Fruit fly (Drosophila melanogaster): ENCODE data around the gene CG8281.
A peak's percentile ranks its signal among the peaks of the same experiment; 100 is the strongest.

CG8281 gene

DNA sequence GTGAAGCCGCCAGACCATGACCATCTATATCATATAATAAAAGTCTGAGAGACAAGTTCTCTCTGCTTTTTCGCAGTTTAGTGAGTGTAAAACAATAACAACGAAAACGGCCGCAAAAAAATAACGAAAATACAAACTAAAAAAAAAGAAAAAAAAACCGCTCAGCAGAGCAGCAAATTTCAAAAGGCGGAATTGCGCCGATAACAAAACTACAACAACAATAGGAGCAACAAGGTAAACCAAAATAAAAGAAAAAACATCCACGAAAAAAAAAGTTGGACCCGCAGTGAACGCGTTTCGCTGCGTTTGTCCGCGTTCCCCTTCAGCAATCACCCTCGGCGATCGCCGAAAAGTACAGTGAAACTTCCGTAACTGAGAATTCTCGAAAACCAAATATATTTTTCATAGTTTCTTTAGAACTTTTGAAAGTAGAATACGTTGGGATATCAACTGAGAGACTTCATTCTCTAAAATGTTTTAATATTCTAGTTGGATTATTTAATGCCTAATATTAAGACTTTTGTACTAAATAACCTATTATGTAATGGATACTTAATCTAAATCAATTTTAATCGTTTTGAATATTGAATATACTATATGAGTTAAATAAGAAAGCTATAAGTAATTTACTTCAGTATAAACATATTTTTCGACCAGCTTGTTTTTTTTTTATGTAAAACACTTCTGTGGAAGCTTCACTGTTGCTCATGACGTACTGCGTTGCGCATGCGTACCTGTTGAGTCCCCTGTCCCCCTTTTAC, 36.5 kb upstream of the CG8281 start (continued):
- TF ChIP-seq br (GFP tag; optimal IDR thresholded peaks at IDR 0.05) (peak; percentile 49), brk (GFP tag; optimal IDR thresholded peaks at IDR 0.05) (no peak), sv (GFP tag; optimal IDR thresholded peaks at IDR 0.05) (peak; percentile 58), dl (GFP tag; optimal IDR thresholded peaks at IDR 0.05; ENCODE audit: insufficient read depth in 1 of 2, partially characterized antibody in 2 of 2) (no peak), Vsx2 (GFP tag; optimal IDR thresholded peaks at IDR 0.05; ENCODE audit: partially characterized antibody) (no peak), Mio (GFP tag; optimal IDR thresholded peaks at IDR 0.05) (no peak), OdsH (GFP tag; optimal IDR thresholded peaks at IDR 0.05) (peak; percentile 77)

DNA sequence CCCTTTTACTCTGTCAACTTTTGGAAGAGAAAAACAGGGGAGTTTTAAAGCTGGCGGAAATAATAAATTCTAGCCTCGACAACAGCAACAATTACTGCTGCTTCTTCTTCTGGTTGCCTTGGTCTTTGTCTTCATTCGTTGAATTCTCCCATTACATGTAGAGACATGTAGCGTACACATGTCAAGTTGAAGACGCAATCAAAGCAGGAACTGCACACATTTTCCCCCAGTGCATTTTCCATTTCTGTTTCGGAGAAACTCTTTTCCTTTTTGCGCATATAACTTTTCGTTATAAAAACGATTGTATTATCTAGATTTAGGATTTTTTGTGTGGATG, 35.9 kb upstream of the CG8281 start:
- TF ChIP-seq CrebA (GFP tag; optimal IDR thresholded peaks at IDR 0.05; ENCODE audit: borderline replicate concordance), result no peak
- no peak for TF ChIP-seq woc (GFP tag; optimal IDR thresholded peaks at IDR 0.05)
- TF ChIP-seq sage (GFP tag; optimal IDR thresholded peaks at IDR 0.05), result no peak
- TF ChIP-seq rgr (GFP tag; optimal IDR thresholded peaks at IDR 0.05), result no peak
- no peak for TF ChIP-seq tai (GFP tag; optimal IDR thresholded peaks at IDR 0.05)
- TF ChIP-seq Jra (GFP tag; optimal IDR thresholded peaks at IDR 0.05), result no peak
- no peak for TF ChIP-seq Hr78 (GFP tag; optimal IDR thresholded peaks at IDR 0.05)
- TF ChIP-seq usp (GFP tag; optimal IDR thresholded peaks at IDR 0.05), result no peak
- no peak for TF ChIP-seq brk (GFP tag; optimal IDR thresholded peaks at IDR 0.05)
- TF ChIP-seq lola (GFP tag; optimal IDR thresholded peaks at IDR 0.05), result no peak
- TF ChIP-seq sv (GFP tag; optimal IDR thresholded peaks at IDR 0.05), result no peak
- no peak for TF ChIP-seq foxo (GFP tag; optimal IDR thresholded peaks at IDR 0.05)
- TF ChIP-seq ey (GFP tag; optimal IDR thresholded peaks at IDR 0.05), result no peak
- no peak for TF ChIP-seq dl (GFP tag; optimal IDR thresholded peaks at IDR 0.05; ENCODE audit: insufficient read depth in 1 of 2, partially characterized antibody in 2 of 2)
- no peak for TF ChIP-seq fru (GFP tag; optimal IDR thresholded peaks at IDR 0.05)
- TF ChIP-seq CG32264 (GFP tag; optimal IDR thresholded peaks at IDR 0.05), result no peak
- no peak for TF ChIP-seq Abd-B (GFP tag; optimal IDR thresholded peaks at IDR 0.05)
- TF ChIP-seq OdsH (GFP tag; optimal IDR thresholded peaks at IDR 0.05), result no peak

DNA sequence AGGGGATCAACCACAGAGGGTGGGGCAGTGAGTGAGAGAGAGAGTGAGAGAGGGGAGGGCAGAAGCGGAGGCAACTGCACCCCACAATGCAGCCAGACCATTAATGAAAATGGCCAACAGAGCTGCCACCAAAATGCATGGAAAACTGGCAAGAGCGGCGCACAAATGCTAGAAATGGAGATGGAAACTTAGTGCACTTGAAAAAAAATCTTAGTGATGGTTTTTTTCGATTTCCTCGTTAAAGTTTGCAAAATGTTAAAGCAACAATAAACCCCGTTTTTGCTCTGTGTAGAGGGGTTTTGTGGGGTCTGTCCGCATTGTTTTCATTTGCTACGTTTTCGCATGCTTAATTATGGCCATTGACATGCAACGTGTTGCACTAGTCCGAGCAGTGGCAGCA, 34.8 kb upstream of the CG8281 start:
- TF ChIP-seq Rel (GFP tag; optimal IDR thresholded peaks at IDR 0.05), result no peak
- TF ChIP-seq Rel (tag; optimal IDR thresholded peaks at IDR 0.05), result no peak
- TF ChIP-seq psq (GFP tag; optimal IDR thresholded peaks at IDR 0.05), result no peak

DNA sequence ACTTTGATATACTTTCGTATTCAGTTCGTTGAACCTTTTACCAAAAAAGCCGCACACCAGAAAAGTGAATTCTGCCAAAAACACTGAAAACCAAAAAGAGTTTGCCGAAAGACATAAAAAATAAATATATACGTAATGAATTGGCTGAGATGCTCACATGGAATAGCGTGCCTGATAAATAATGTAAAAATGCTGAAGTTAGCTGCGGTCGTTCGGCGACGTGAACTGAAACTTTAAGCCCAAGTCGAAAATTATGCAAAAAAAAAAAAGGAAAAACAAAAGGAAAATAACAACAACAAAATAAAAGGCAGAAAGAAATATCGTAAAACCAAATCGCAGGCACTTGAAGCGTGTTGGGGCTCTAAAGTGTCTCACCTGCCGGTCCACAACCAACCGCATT, 32.6 kb upstream of the CG8281 start:
- TF ChIP-seq Vsx2 (GFP tag; optimal IDR thresholded peaks at IDR 0.05; ENCODE audit: partially characterized antibody), result no peak
- TF ChIP-seq tai (GFP tag; optimal IDR thresholded peaks at IDR 0.05), result no peak
- no peak for TF ChIP-seq br (GFP tag; optimal IDR thresholded peaks at IDR 0.05)
- TF ChIP-seq Hr83 (GFP tag; optimal IDR thresholded peaks at IDR 0.05; ENCODE audit: poor library complexity, severe bottlenecking), result no peak
- TF ChIP-seq usp (GFP tag; optimal IDR thresholded peaks at IDR 0.05), result no peak
- no peak for TF ChIP-seq sage (GFP tag; optimal IDR thresholded peaks at IDR 0.05)
- no peak for TF ChIP-seq dsf (GFP tag; optimal IDR thresholded peaks at IDR 0.05; ENCODE audit: borderline replicate concordance)
- no peak for TF ChIP-seq Hr78 (GFP tag; optimal IDR thresholded peaks at IDR 0.05)
- TF ChIP-seq lola (GFP tag; optimal IDR thresholded peaks at IDR 0.05), result no peak
- no peak for TF ChIP-seq CG9705 (GFP tag; optimal IDR thresholded peaks at IDR 0.05)
- TF ChIP-seq Myc (optimal IDR thresholded peaks at IDR 0.05), result no peak

DNA sequence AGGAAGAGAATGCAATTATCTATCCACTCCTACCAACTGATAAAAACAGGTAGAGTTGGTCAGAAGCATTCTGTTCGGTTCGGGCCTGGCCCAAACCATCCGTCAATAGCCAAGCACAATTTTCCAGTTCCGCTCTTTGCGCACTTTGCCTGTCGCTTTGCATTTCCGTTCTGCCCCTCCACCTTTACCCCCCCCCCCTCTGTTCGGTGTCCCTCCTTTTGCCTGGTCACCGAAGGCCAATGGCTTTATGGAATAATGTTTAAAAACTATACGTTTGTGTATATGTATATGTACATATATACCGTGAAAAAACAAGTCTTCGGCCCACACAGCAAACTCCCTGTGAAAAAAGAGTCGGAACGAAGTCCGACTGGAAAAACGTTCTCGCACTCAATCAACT, 31.1 kb upstream of the CG8281 start:
- no peak for TF ChIP-seq foxo (GFP tag; optimal IDR thresholded peaks at IDR 0.05)
- TF ChIP-seq pan (optimal IDR thresholded peaks at IDR 0.05), result no peak
- peak; percentile 18 for TF ChIP-seq Dfd (GFP tag; optimal IDR thresholded peaks at IDR 0.05)
- no peak for TF ChIP-seq CG9705 (GFP tag; optimal IDR thresholded peaks at IDR 0.05)
- TF ChIP-seq brk (GFP tag; optimal IDR thresholded peaks at IDR 0.05), result no peak

DNA sequence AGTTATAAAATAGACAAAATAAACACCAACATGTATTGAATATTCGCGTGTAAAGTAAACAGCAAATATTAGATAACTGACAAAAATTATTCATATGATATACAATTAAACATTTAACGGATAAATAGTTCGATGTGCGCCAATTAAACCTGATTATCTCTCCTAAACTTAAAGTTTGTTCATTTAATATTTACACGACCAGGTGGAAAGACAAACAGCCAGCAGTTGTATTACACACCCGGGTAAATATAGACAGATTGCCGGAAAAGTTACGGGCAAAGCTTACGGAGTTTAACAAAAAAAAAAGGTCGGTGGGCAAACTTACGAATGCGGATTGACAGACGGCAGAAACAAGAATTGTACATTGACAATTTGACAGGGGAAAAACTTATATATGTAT, 30.2 kb upstream of the CG8281 start:
- no peak for TF ChIP-seq Vsx2 (GFP tag; optimal IDR thresholded peaks at IDR 0.05; ENCODE audit: partially characterized antibody)
- no peak for TF ChIP-seq foxo (GFP tag; optimal IDR thresholded peaks at IDR 0.05)
- no peak for TF ChIP-seq Dfd (GFP tag; optimal IDR thresholded peaks at IDR 0.05)
- no peak for TF ChIP-seq woc (GFP tag; optimal IDR thresholded peaks at IDR 0.05)
- TF ChIP-seq pan (optimal IDR thresholded peaks at IDR 0.05), result no peak
- TF ChIP-seq lola (GFP tag; optimal IDR thresholded peaks at IDR 0.05), result no peak
- TF ChIP-seq CG9705 (GFP tag; optimal IDR thresholded peaks at IDR 0.05), result no peak
- no peak for TF ChIP-seq rgr (GFP tag; optimal IDR thresholded peaks at IDR 0.05)
- no peak for TF ChIP-seq br (GFP tag; optimal IDR thresholded peaks at IDR 0.05)
- no peak for TF ChIP-seq Myc (optimal IDR thresholded peaks at IDR 0.05)
- TF ChIP-seq sage (GFP tag; optimal IDR thresholded peaks at IDR 0.05), result no peak

Measured in whole organism, wandering third instar larva.